Fruit fly (Drosophila melanogaster) whole organism, embryonic: ENCODE measurements around the gene RpS12.

Experiments
- Adf1 ChIP-seq: fragments of 200-800 bp; sonication (Bioruptor generic); IDR thresholded peaks from 2 replicates; pipeline ENCODE4 v1.3.6; 2022; ENCODE audit warnings: missing biosample characterization, missing genetic modification characterization
- Aef1 ChIP-seq: fragments of 200-800 bp; sonication (Bioruptor generic); IDR thresholded peaks from 3 replicates; pipeline ENCODE4 v1.3.6; 2022; ENCODE audit warnings: missing biosample characterization, missing genetic modification characterization
- Asciz ChIP-seq: fragments of 200-800 bp; sonication (Bioruptor generic); optimal IDR thresholded peaks from 2 replicates; lab custom pipeline; 2017; ENCODE audit warnings: missing biosample characterization, mild to moderate bottlenecking, missing genetic modification characterization, missing genetic modification reagents
- CG10267 ChIP-seq: fragments of 200-800 bp; sonication (Bioruptor generic); optimal IDR thresholded peaks from 2 replicates; lab custom pipeline; 2018; ENCODE audit warnings: missing biosample characterization, mild to moderate bottlenecking, missing genetic modification characterization, moderate library complexity
- CG10431 ChIP-seq: fragments of 200-800 bp; sonication (Bioruptor generic); optimal IDR thresholded peaks from 3 replicates; lab custom pipeline; 2018; ENCODE audit warnings: missing biosample characterization, mild to moderate bottlenecking, missing genetic modification characterization
- CG1233 ChIP-seq: fragments of 200-800 bp; sonication (Bioruptor generic); optimal IDR thresholded peaks from 4 replicates; lab custom pipeline; 2018; ENCODE audit warnings: missing biosample characterization, mild to moderate bottlenecking, missing genetic modification characterization
- CG14050 ChIP-seq: fragments of 200-800 bp; sonication (Bioruptor generic); IDR thresholded peaks from 3 replicates; pipeline ENCODE4 v1.3.6; 2022; ENCODE audit warnings: missing biosample characterization, missing genetic modification characterization
- CG15011 ChIP-seq: fragments of 200-800 bp; sonication (Bioruptor generic); optimal IDR thresholded peaks from 3 replicates; lab custom pipeline; 2018; ENCODE audit warnings: missing biosample characterization, mild to moderate bottlenecking, missing genetic modification characterization
- CG15514 ChIP-seq: fragments of 200-800 bp; sonication (Bioruptor generic); optimal IDR thresholded peaks from 3 replicates; lab custom pipeline; 2017; ENCODE audit warnings: missing biosample characterization, missing genetic modification characterization, mild to moderate bottlenecking, moderate library complexity, missing genetic modification reagents
- CG16813 ChIP-seq: fragments of 200-800 bp; sonication (Bioruptor generic); IDR thresholded peaks from 3 replicates; pipeline ENCODE4 v1.3.6; 2022; ENCODE audit warnings: missing biosample characterization, missing genetic modification characterization; ENCODE audit not compliant: partially characterized antibody
- CG42726 ChIP-seq: fragments of 200-800 bp; sonication (Bioruptor generic); IDR thresholded peaks from 2 replicates; pipeline ENCODE4 v1.3.6; 2022; ENCODE audit warnings: missing biosample characterization, missing genetic modification characterization; ENCODE audit not compliant: partially characterized antibody
- CG6813 ChIP-seq: fragments of 200-800 bp; sonication (Bioruptor generic); optimal IDR thresholded peaks from 2 replicates; lab custom pipeline; 2017; ENCODE audit warnings: missing biosample characterization, missing genetic modification characterization, mild to moderate bottlenecking, moderate library complexity, missing genetic modification reagents
- CG7786 ChIP-seq: fragments of 200-800 bp; sonication (Bioruptor generic); optimal IDR thresholded peaks from 2 replicates; lab custom pipeline; 2016; ENCODE audit warnings: missing biosample characterization, missing genetic modification characterization
- CG8765 ChIP-seq: fragments of 200-800 bp; sonication (Bioruptor generic); IDR thresholded peaks from 2 replicates; pipeline ENCODE4 v1.3.6; 2022; ENCODE audit warnings: missing biosample characterization, missing genetic modification characterization
- CG8924 ChIP-seq: fragments of 200-800 bp; optimal IDR thresholded peaks from 3 replicates; lab custom pipeline; 2019; ENCODE audit warnings: missing biosample characterization, mild to moderate bottlenecking, missing genetic modification characterization, moderate library complexity
- Dbx ChIP-seq: fragments of 200-800 bp; sonication (Bioruptor generic); IDR thresholded peaks from 3 replicates; pipeline ENCODE4 v1.3.6; 2022; ENCODE audit warnings: missing biosample characterization, missing genetic modification characterization
- Dll ChIP-seq: fragments of 200-800 bp; sonication (Bioruptor generic); IDR thresholded peaks from 4 replicates; pipeline ENCODE4 v1.3.6; 2022; ENCODE audit warnings: missing biosample characterization, missing genetic modification characterization; ENCODE audit not compliant: partially characterized antibody
- E2f2 ChIP-seq: fragments of 200-800 bp; sonication (Bioruptor generic); IDR thresholded peaks from 2 replicates; pipeline ENCODE4 v1.3.6; 2022; ENCODE audit warnings: missing biosample characterization, missing genetic modification characterization
- Elba2 ChIP-seq: fragments of 200-800 bp; sonication (Bioruptor generic); optimal IDR thresholded peaks from 3 replicates; lab custom pipeline; 2016; ENCODE audit warnings: missing biosample characterization, missing genetic modification characterization
- Hand ChIP-seq: fragments of 200-800 bp; sonication (Bioruptor generic); optimal IDR thresholded peaks from 2 replicates; lab custom pipeline; 2017; ENCODE audit warnings: mild to moderate bottlenecking, missing biosample characterization, missing genetic modification reagents, missing genetic modification characterization
- MESR4 ChIP-seq: fragments of 200-800 bp; sonication (Bioruptor generic); optimal IDR thresholded peaks from 2 replicates; lab custom pipeline; 2018; ENCODE audit warnings: missing biosample characterization, mild to moderate bottlenecking, missing genetic modification characterization, moderate library complexity
- Meics ChIP-seq: fragments of 200-800 bp; sonication (Bioruptor generic); optimal IDR thresholded peaks from 2 replicates; lab custom pipeline; 2017; ENCODE audit warnings: missing biosample characterization, mild to moderate bottlenecking, missing genetic modification characterization
- NFAT ChIP-seq: fragments of 200-800 bp; sonication (Bioruptor generic); IDR thresholded peaks from 2 replicates; pipeline ENCODE4 v1.3.6; 2022; ENCODE audit warnings: missing biosample characterization, missing genetic modification characterization
- NK7.1 ChIP-seq: fragments of 200-800 bp; sonication (Bioruptor generic); optimal IDR thresholded peaks from 3 replicates; lab custom pipeline; 2016; ENCODE audit warnings: missing biosample characterization, missing genetic modification characterization
- Nf-YA ChIP-seq: fragments of 200-800 bp; sonication (Bioruptor generic); IDR thresholded peaks from 2 replicates; pipeline ENCODE4 v1.3.6; 2022; ENCODE audit warnings: missing biosample characterization, missing genetic modification characterization
- Nf-YB ChIP-seq: fragments of 200-800 bp; sonication (Bioruptor generic); optimal IDR thresholded peaks from 3 replicates; lab custom pipeline; 2019; ENCODE audit warnings: missing biosample characterization, mild to moderate bottlenecking, missing genetic modification characterization, moderate library complexity
- Oli ChIP-seq: fragments of 200-800 bp; sonication (Bioruptor generic); optimal IDR thresholded peaks from 2 replicates; lab custom pipeline; 2018; ENCODE audit warnings: missing biosample characterization, mild to moderate bottlenecking, missing genetic modification characterization, moderate library complexity
- Taf1 ChIP-seq: fragments of 200-800 bp; sonication (Bioruptor generic); IDR thresholded peaks from 2 replicates; pipeline ENCODE4 v1.3.6; 2022; ENCODE audit warnings: missing biosample characterization, missing genetic modification characterization
- Trl ChIP-seq, 3 experiments: fragments of >200 bp in 2 of 3; fragments of 200-800 bp in 1 of 3; sonication (Bioruptor generic) in 1 of 3; optimal IDR thresholded peaks; 2 replicates in 1 of 3; 3 replicates in 2 of 3; lab custom pipeline; 2016 to 2017; ENCODE audit warnings: missing biosample characterization in 1 of 3, missing genetic modification characterization in 1 of 3
- bowl ChIP-seq: fragments of 200-800 bp; sonication (Bioruptor generic); IDR thresholded peaks from 2 replicates; pipeline ENCODE4 v1.3.6; 2022; ENCODE audit warnings: missing biosample characterization, missing genetic modification characterization
- caup ChIP-seq: fragments of 200-800 bp; sonication (Bioruptor generic); optimal IDR thresholded peaks from 3 replicates; lab custom pipeline; 2017; ENCODE audit warnings: missing biosample characterization, mild to moderate bottlenecking, missing genetic modification characterization, moderate library complexity; ENCODE audit not compliant: severe bottlenecking
- chif ChIP-seq, 2 experiments: fragments of 200-800 bp; sonication (Bioruptor generic); optimal IDR thresholded peaks; 3 replicates each; lab custom pipeline; 2016; ENCODE audit warnings: missing biosample characterization in 2 of 2, missing genetic modification characterization in 2 of 2
- dimm ChIP-seq: fragments of 200-800 bp; sonication (Bioruptor generic); IDR thresholded peaks from 2 replicates; pipeline ENCODE4 v1.3.6; 2022; ENCODE audit warnings: missing biosample characterization, missing genetic modification characterization
- dpn ChIP-seq, 2 experiments: fragments of 200-800 bp; sonication (Bioruptor generic); optimal IDR thresholded peaks; 3 replicates each; lab custom pipeline; 2016; ENCODE audit warnings: missing biosample characterization in 2 of 2, missing genetic modification characterization in 2 of 2
- ems ChIP-seq: fragments of 200-800 bp; sonication (Bioruptor generic); optimal IDR thresholded peaks from 3 replicates; lab custom pipeline; 2016; ENCODE audit warnings: missing biosample characterization, missing genetic modification characterization
- gsb-n ChIP-seq: fragments of 200-800 bp; sonication (Bioruptor generic); optimal IDR thresholded peaks from 3 replicates; lab custom pipeline; 2018; ENCODE audit warnings: missing biosample characterization, mild to moderate bottlenecking, missing genetic modification characterization
- gt ChIP-seq: fragments of 200-800 bp; sonication (Bioruptor generic); IDR thresholded peaks from 2 replicates; pipeline ENCODE4 v1.3.6; 2022; ENCODE audit warnings: missing biosample characterization, missing genetic modification characterization
- ind ChIP-seq: fragments of 200-800 bp; sonication (Bioruptor generic); optimal IDR thresholded peaks from 3 replicates; lab custom pipeline; 2016; ENCODE audit warnings: missing biosample characterization, missing genetic modification characterization
- jigr1 ChIP-seq: fragments of 200-800 bp; sonication (Bioruptor generic); IDR thresholded peaks from 3 replicates; pipeline ENCODE4 v1.3.6; 2022; ENCODE audit warnings: missing biosample characterization, missing genetic modification characterization
- kay ChIP-seq: fragments of 200-800 bp; sonication (Bioruptor generic); optimal IDR thresholded peaks from 2 replicates; lab custom pipeline; 2016; ENCODE audit warnings: missing biosample characterization, missing genetic modification characterization
- ken ChIP-seq: fragments of 200-800 bp; sonication (Bioruptor generic); IDR thresholded peaks from 3 replicates; pipeline ENCODE4 v1.3.6; 2022; ENCODE audit warnings: missing biosample characterization, missing genetic modification characterization
- peb ChIP-seq: fragments of 200-800 bp; sonication (Bioruptor generic); IDR thresholded peaks from 2 replicates; pipeline ENCODE4 v1.3.6; 2022; ENCODE audit warnings: missing biosample characterization, missing genetic modification characterization
- run ChIP-seq: fragments of 200-800 bp; sonication (Bioruptor generic); optimal IDR thresholded peaks from 3 replicates; lab custom pipeline; 2018; ENCODE audit warnings: missing biosample characterization, mild to moderate bottlenecking, missing genetic modification characterization
- sisA ChIP-seq: fragments of 200-800 bp; sonication (Bioruptor generic); IDR thresholded peaks from 2 replicates; pipeline ENCODE4 v1.3.6; 2022; ENCODE audit warnings: missing biosample characterization, missing genetic modification characterization
- slou ChIP-seq: fragments of 200-800 bp; sonication (Bioruptor generic); optimal IDR thresholded peaks from 3 replicates; lab custom pipeline; 2016; ENCODE audit warnings: missing biosample characterization, missing genetic modification characterization
- trh ChIP-seq: fragments of 200-800 bp; sonication (Bioruptor generic); optimal IDR thresholded peaks from 2 replicates; lab custom pipeline; 2016; ENCODE audit warnings: missing biosample characterization, missing genetic modification characterization
- ttk ChIP-seq: fragments of 200-800 bp; sonication (Bioruptor generic); IDR thresholded peaks from 2 replicates; pipeline ENCODE4 v2.1.2; 2022; ENCODE audit warnings: missing biosample characterization, missing genetic modification characterization
- wek ChIP-seq: fragments of 200-800 bp; sonication (Bioruptor generic); optimal IDR thresholded peaks from 3 replicates; lab custom pipeline; 2018; ENCODE audit warnings: missing biosample characterization, mild to moderate bottlenecking, missing genetic modification characterization, moderate library complexity

The RpS12 gene

DNA sequence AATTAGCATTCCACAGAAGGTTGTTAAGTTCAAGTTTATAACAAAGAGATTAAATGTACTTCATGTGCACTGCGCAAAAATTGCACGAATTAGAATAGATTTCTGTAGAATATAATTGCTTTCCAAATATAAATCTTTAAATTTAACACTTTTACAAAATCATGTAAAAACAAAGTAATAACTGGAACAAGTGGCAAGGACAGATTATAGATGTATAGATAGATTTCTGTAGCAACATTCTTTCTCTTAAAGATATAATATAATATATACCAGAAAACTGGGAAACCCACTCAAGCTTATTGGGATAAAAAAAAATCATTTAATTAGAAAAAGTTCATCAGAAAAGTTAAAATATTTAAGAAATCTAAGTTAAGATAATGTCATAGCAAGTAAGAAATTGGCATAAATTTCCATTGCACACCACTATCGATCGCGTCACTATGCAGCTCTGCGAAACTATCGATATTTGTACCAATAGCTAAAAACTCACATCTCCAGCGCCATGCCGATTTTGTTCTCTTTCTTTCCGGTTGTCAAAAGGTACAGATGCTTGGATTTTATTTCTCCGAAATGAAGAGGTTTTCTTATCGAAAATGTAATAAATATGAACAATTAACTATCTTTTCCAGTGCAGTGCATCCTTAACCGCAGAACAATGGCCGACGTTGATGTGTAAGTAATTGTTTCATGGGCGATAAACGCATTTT, at the start of gene RpS12 (continued):
- TF ChIP-seq chif (GFP tag; optimal IDR thresholded peaks at IDR 0.05; lab: Kevin White, UChicago), result peak; percentile 50 to 75
- TF ChIP-seq NFAT (GFP tag; lab: Robert Waterston, UW), result peak; percentile 77; the same call in 1 of the 2 replicates
- TF ChIP-seq caup, result peak; percentile 93
- TF ChIP-seq CG8765 (GFP tag; lab: Robert Waterston, UW), result no peak
- TF ChIP-seq CG10267 (tag; lab: Kevin White, UChicago), result peak; percentile 72
- peak; percentile 65 for TF ChIP-seq slou
- no peak for TF ChIP-seq gt (GFP tag; lab: Robert Waterston, UW)
- TF ChIP-seq dpn (GFP tag; optimal IDR thresholded peaks at IDR 0.05; lab: Kevin White, UChicago), result peak; percentile 50 to 85
- peak; percentile 89; the same call in 2 of the 3 replicates for TF ChIP-seq Dbx (GFP tag; lab: Robert Waterston, UW)
- TF ChIP-seq CG15011, result peak; percentile 56
- TF ChIP-seq kay, result no peak
- peak; percentile 19 for TF ChIP-seq run (tag; lab: Kevin White, UChicago)
- TF ChIP-seq Adf1 (GFP tag; lab: Robert Waterston, UW), result peak; percentile 7; the same call in 1 of the 2 replicates
- TF ChIP-seq CG7786 (GFP tag; lab: Kevin White, UChicago), result peak; percentile 72
- peak; percentile 58 for TF ChIP-seq Nf-YA
- peak; percentile 87 for TF ChIP-seq CG15514 (GFP tag; lab: Kevin White, UChicago)
- peak; percentile 88 for TF ChIP-seq wek (GFP tag; lab: Kevin White, UChicago)
- no peak for TF ChIP-seq Elba2 (GFP tag; lab: Kevin White, UChicago)
- peak; percentile 54 for TF ChIP-seq Nf-YB (GFP tag; lab: Kevin White, UChicago)
- TF ChIP-seq CG10431, result peak; percentile 75
- peak; percentile 63 for TF ChIP-seq NK7.1 (GFP tag; lab: Kevin White, UChicago)
- peak; percentile 42 for TF ChIP-seq CG14050
- TF ChIP-seq CG16813, result peak; percentile 91
- TF ChIP-seq Dll (GFP tag; lab: Robert Waterston, UW), result peak; percentile 76
- peak; percentile 61 for TF ChIP-seq trh (GFP tag; lab: Kevin White, UChicago)
- TF ChIP-seq ems (GFP tag; lab: Kevin White, UChicago), result peak; percentile 68
- TF ChIP-seq ken (GFP tag; lab: Robert Waterston, UW), result peak; percentile 76; the same call in 2 of the 3 replicates
- peak; percentile 58 for TF ChIP-seq sisA (GFP tag; lab: Robert Waterston, UW)
- TF ChIP-seq MESR4 (GFP tag; lab: Kevin White, UChicago), result peak; percentile 99
- peak; percentile 55 for TF ChIP-seq CG8924 (tag; lab: Kevin White, UChicago)
- TF ChIP-seq ttk (GFP tag; lab: Robert Waterston, UW), result peak; percentile 69
- TF ChIP-seq Asciz (GFP tag; lab: Kevin White, UChicago), result peak; percentile 39
- no peak for TF ChIP-seq Trl (optimal IDR thresholded peaks at IDR 0.05; lab: Kevin White, UChicago)
- TF ChIP-seq Trl (GFP tag; optimal IDR thresholded peaks at IDR 0.05; lab: Kevin White, UChicago), result peak; percentile 88
- TF ChIP-seq ind (GFP tag; lab: Kevin White, UChicago), result peak; percentile 65
- peak; percentile 89 for TF ChIP-seq Meics (GFP tag; lab: Kevin White, UChicago)
- TF ChIP-seq gsb-n (tag; lab: Kevin White, UChicago), result peak; percentile 59
- TF ChIP-seq Aef1 (GFP tag; lab: Robert Waterston, UW), result peak; percentile 74
- no peak for TF ChIP-seq jigr1 (GFP tag; lab: Robert Waterston, UW)
- peak; percentile 54; the same call in 1 of the 2 replicates for TF ChIP-seq bowl (GFP tag; lab: Robert Waterston, UW)
- peak; percentile 86 for TF ChIP-seq CG42726
- TF ChIP-seq dimm (GFP tag; lab: Robert Waterston, UW), result no peak
- peak; percentile 87 for TF ChIP-seq CG6813 (GFP tag; lab: Kevin White, UChicago)
- peak; percentile 60 for TF ChIP-seq Hand (GFP tag; lab: Kevin White, UChicago)
- peak; percentile 77 for TF ChIP-seq CG1233
- TF ChIP-seq peb (GFP tag; lab: Robert Waterston, UW), result 0 out of 2 replicates have a peak, but pooled peaks have one; percentile 21
- TF ChIP-seq Oli (tag; lab: Kevin White, UChicago), result peak; percentile 60
- TF ChIP-seq E2f2 (GFP tag; lab: Robert Waterston, UW), result peak; percentile 38; the same call in 1 of the 2 replicates
- peak; percentile 43 for TF ChIP-seq Taf1
